Worm (Caenorhabditis elegans) whole organism, dauer: ENCODE data around the gene M163.21.

Experiments used
- unc-62 ChIP-seq: sonication (generic microtip); optimal IDR thresholded peaks from 2 replicates; lab custom pipeline; 2017; ENCODE audit warnings: missing biosample characterization, missing genetic modification reagents, missing genetic modification characterization

Gene M163.21

ce11 chrX:14469284-14469683 is 2.7 kb downstream of the M163.21 start, which contains the start of gene M163.9:
Gene M163.9 (plus strand): TSS chrX:14469584.
- no peak for TF ChIP-seq unc-62 (GFP tag; lab: Kevin White, UChicago)

- no peak for TF ChIP-seq unc-62 (GFP tag; lab: Kevin White, UChicago)
Measured at ce11 chrX:14470687-14471086, 4.1 kb downstream of the M163.21 start, which contains the start of gene M163.10. Gene M163.10 (plus strand): TSS chrX:14470987.

ce11 chrX:14473740-14474139 is 7.1 kb downstream of the M163.21 start, which contains the start of gene M163.5:
Gene M163.5 (plus strand): TSS chrX:14474040.
- no peak for TF ChIP-seq unc-62 (GFP tag; lab: Kevin White, UChicago)

- TF ChIP-seq unc-62 (GFP tag; lab: Kevin White, UChicago), result no peak
Measured at ce11 chrX:14476625-14477257, 10.1 kb downstream of the M163.21 start.

- TF ChIP-seq unc-62 (GFP tag; lab: Kevin White, UChicago), result no peak
Measured at ce11 chrX:14477338-14477737, 10.7 kb downstream of the M163.21 start.

ce11 chrX:14478193-14478592 is 11.6 kb downstream of the M163.21 start:
- TF ChIP-seq unc-62 (GFP tag; lab: Kevin White, UChicago), result no peak

- TF ChIP-seq unc-62 (GFP tag; lab: Kevin White, UChicago), result no peak
Measured at ce11 chrX:14478743-14479428, 12.3 kb downstream of the M163.21 start, which contains the start of gene M163.11. Gene M163.11 (plus strand): TSS chrX:14479378.

ce11 chrX:14480248-14480647 is 13.6 kb downstream of the M163.21 start, which contains the start of gene gfi-3:
Gene gfi-3 (plus strand): TSS chrX:14480572.
- no peak for TF ChIP-seq unc-62 (GFP tag; lab: Kevin White, UChicago)

ce11 chrX:14481637-14482036 is 15.0 kb downstream of the M163.21 start:
- no peak for TF ChIP-seq unc-62 (GFP tag; lab: Kevin White, UChicago)

ce11 chrX:14484827-14485226 is 18.2 kb downstream of the M163.21 start, which contains the start of gene M163.8:
Gene M163.8 (plus strand): TSS chrX:14485127.
- no peak for TF ChIP-seq unc-62 (GFP tag; lab: Kevin White, UChicago)

- TF ChIP-seq unc-62 (GFP tag; lab: Kevin White, UChicago), result no peak
Measured at ce11 chrX:14486503-14486902, 19.9 kb downstream of the M163.21 start.

- no peak for TF ChIP-seq unc-62 (GFP tag; lab: Kevin White, UChicago)
Measured at ce11 chrX:14487333-14487732, 20.7 kb downstream of the M163.21 start.

ce11 chrX:14487832-14488231 is 21.2 kb downstream of the M163.21 start:
- no peak for TF ChIP-seq unc-62 (GFP tag; lab: Kevin White, UChicago)

- no peak for TF ChIP-seq unc-62 (GFP tag; lab: Kevin White, UChicago)
Measured at ce11 chrX:14489945-14490344, 23.3 kb downstream of the M163.21 start, which contains the start of gene his-24. Gene his-24 (plus strand): TSS chrX:14490094.

- TF ChIP-seq unc-62 (GFP tag; lab: Kevin White, UChicago), result no peak
Measured at ce11 chrX:14490486-14490885, 23.9 kb downstream of the M163.21 start.

ce11 chrX:14491103-14491502 is 24.5 kb downstream of the M163.21 start:
- TF ChIP-seq unc-62 (GFP tag; lab: Kevin White, UChicago), result no peak
